Worm (Caenorhabditis elegans) whole organism, mixed stage, embryonic: ENCODE measurements around the gene C18D11.6.

Source experiments
- ceh-43 ChIP-seq: fragments of 200-800 bp; sonication (Bioruptor generic); optimal IDR thresholded peaks from 2 replicates; lab custom pipeline; 2018; ENCODE audit warnings: mild to moderate bottlenecking, missing genetic modification characterization, moderate library complexity, missing compliant biosample characterization
- snpc-4 ChIP-seq: fragments of 150-350 bp; optimal IDR thresholded peaks from 2 replicates; lab custom pipeline; 2014; ENCODE audit warnings: missing biosample characterization, missing genetic modification characterization
- ztf-11 ChIP-seq: fragments of 150-350 bp; optimal IDR thresholded peaks from 2 replicates; lab custom pipeline; 2014; ENCODE audit warnings: missing biosample characterization, missing genetic modification characterization

DNA sequence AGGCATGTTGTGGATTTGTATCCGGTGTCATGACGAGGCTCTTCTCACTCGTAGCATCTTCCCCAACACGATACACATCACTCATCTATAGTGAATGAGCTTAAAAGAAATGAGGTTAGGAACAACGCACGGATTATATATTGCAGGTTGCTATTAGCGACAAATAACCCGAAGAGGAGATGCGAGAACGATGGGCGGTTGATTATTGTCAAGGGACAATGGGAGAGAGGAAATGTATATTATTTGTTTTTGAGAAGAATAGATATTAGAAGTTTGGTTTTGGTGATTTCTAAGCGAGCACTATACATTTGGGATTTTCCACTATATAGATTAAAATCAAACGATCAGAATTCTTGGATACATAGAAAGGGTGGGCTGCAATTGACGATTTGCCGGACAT, 3.7 kb upstream of the C18D11.6 start, which contains the start of gene C18D11.7:
- TF ChIP-seq ztf-11 (tag; lab: Kevin White, UChicago) = no peak
- no peak for TF ChIP-seq ceh-43 (GFP tag; lab: Kevin White, UChicago)
- TF ChIP-seq snpc-4 = no peak
